Fruit fly (Drosophila melanogaster) whole organism, pupa: ENCODE data around the gene Orct.
A peak's percentile ranks its signal among the peaks of the same experiment; 100 is the strongest.

Experiments
- CG10348 ChIP-seq: fragments of 200-800 bp; sonication (Bioruptor generic); IDR thresholded peaks from 2 replicates; pipeline ENCODE4 v1.3.6; 2022; ENCODE audit warnings: missing biosample characterization, missing genetic modification characterization
- CG12605 ChIP-seq: fragments of 200-800 bp; sonication (Bioruptor generic); IDR thresholded peaks from 2 replicates; pipeline ENCODE4 v1.3.6; 2022; ENCODE audit warnings: missing biosample characterization, missing genetic modification characterization
- CG14655 ChIP-seq: fragments of 200-800 bp; sonication (Bioruptor generic); optimal IDR thresholded peaks from 3 replicates; lab custom pipeline; 2017; ENCODE audit warnings: mild to moderate bottlenecking, missing biosample characterization, missing genetic modification reagents, missing genetic modification characterization
- CG15710 ChIP-seq: fragments of 200-800 bp; sonication (Bioruptor generic); optimal IDR thresholded peaks from 2 replicates; lab custom pipeline; 2018; ENCODE audit warnings: missing biosample characterization, mild to moderate bottlenecking, missing genetic modification characterization, moderate library complexity
- CG4496 ChIP-seq: fragments of 200-800 bp; sonication (Bioruptor generic); IDR thresholded peaks from 3 replicates; pipeline ENCODE4 v1.3.6; 2022; ENCODE audit warnings: missing biosample characterization, missing genetic modification characterization
- CG8159 ChIP-seq: fragments of 200-800 bp; sonication (Bioruptor generic); optimal IDR thresholded peaks from 3 replicates; lab custom pipeline; 2018; ENCODE audit warnings: missing biosample characterization, mild to moderate bottlenecking, missing genetic modification characterization, moderate library complexity
- CG8301 ChIP-seq: fragments of 200-800 bp; sonication (Bioruptor generic); optimal IDR thresholded peaks from 2 replicates; lab custom pipeline; 2018; ENCODE audit warnings: missing biosample characterization, mild to moderate bottlenecking, missing genetic modification characterization
- CG9948 ChIP-seq: fragments of 200-800 bp; sonication (Bioruptor generic); optimal IDR thresholded peaks from 2 replicates; lab custom pipeline; 2018; ENCODE audit warnings: missing biosample characterization, mild to moderate bottlenecking, missing genetic modification characterization, moderate library complexity
- EcR ChIP-seq: fragments of 200-800 bp; sonication (Bioruptor generic); optimal IDR thresholded peaks from 3 replicates; lab custom pipeline; 2019; ENCODE audit warnings: missing biosample characterization, missing genetic modification characterization, mild to moderate bottlenecking, moderate library complexity, missing genetic modification reagents
- Ets98B ChIP-seq: fragments of 200-800 bp; sonication (Bioruptor generic); IDR thresholded peaks from 2 replicates; pipeline ENCODE4 v1.3.6; 2022; ENCODE audit warnings: missing biosample characterization, missing genetic modification characterization
- Pif1B ChIP-seq: fragments of 200-800 bp; sonication (Bioruptor generic); optimal IDR thresholded peaks from 3 replicates; lab custom pipeline; 2016; ENCODE audit warnings: missing biosample characterization, missing genetic modification characterization
- fd96Ca ChIP-seq: fragments of 200-800 bp; sonication (Bioruptor generic); IDR thresholded peaks from 3 replicates; pipeline ENCODE4 v1.3.6; 2022; ENCODE audit warnings: missing biosample characterization, missing genetic modification characterization
- gl ChIP-seq: fragments of 200-800 bp; sonication (Bioruptor generic); optimal IDR thresholded peaks from 2 replicates; lab custom pipeline; 2018; ENCODE audit warnings: missing biosample characterization, mild to moderate bottlenecking, missing genetic modification characterization

The Orct gene

dm6 chr3R:24319632-24320341 is 43.7 kb downstream of the Orct start:
- TF ChIP-seq CG12605 (GFP tag; lab: Robert Waterston, UW) (peak; percentile 32; the same call in 1 of the 2 replicates), Ets98B (GFP tag; lab: Robert Waterston, UW) (0 out of 2 replicates have a peak, but pooled peaks have one; percentile 6), CG15710 (peak; percentile 9), CG4496 (0 out of 3 replicates have a peak, but pooled peaks have one; percentile 15), CG10348 (GFP tag; lab: Robert Waterston, UW) (no peak), EcR (GFP tag; lab: Kevin White, UChicago) (peak; percentile 71), CG8301 (tag; lab: Kevin White, UChicago) (no peak), Pif1B (GFP tag; lab: Kevin White, UChicago) (no peak), gl (tag; lab: Kevin White, UChicago) (peak; percentile 39), fd96Ca (GFP tag; lab: Robert Waterston, UW) (no peak), CG14655 (GFP tag; lab: Kevin White, UChicago) (no peak)
- TF ChIP-seq, all 21 proteins: peak for 6

- TF ChIP-seq CG14655 (GFP tag; lab: Kevin White, UChicago) = no peak
- no peak; the same call in 2 of the 3 replicates for TF ChIP-seq fd96Ca (GFP tag; lab: Robert Waterston, UW)
- TF ChIP-seq Ets98B (GFP tag; lab: Robert Waterston, UW) = peak; percentile 12; the same call in 1 of the 2 replicates
- no peak for TF ChIP-seq CG9948 (tag; lab: Kevin White, UChicago)
- TF ChIP-seq CG8159 = no peak
These were observed 44.3 kb downstream of the Orct start for dm6 chr3R:24320342-24320711.
